Worm (Caenorhabditis elegans): ENCODE measurements around the gene set-17.

- no peak for TF ChIP-seq ceh-22 (tag; optimal IDR thresholded peaks at IDR 0.05)
- TF ChIP-seq hlh-8 (tag; optimal IDR thresholded peaks at IDR 0.05) = no peak
- TF ChIP-seq ahr-1 (tag; optimal IDR thresholded peaks at IDR 0.05) = no peak
- no peak for TF ChIP-seq T23F11.4 (GFP tag; optimal IDR thresholded peaks at IDR 0.05)
- TF ChIP-seq ama-1 (optimal IDR thresholded peaks at IDR 0.05) = no peak
Observed at ce11 chrII:8895895-8896294, 44.4 kb downstream of the set-17 start.

All from whole organism, late embryonic.